Worm (Caenorhabditis elegans) whole organism, young adult: Measurements from ENCODE around the gene C13G3.12.

Source experiments
- C06A6.2 ChIP-seq: fragments of 200-800 bp; sonication (Bioruptor generic); conservative IDR thresholded peaks from 2 replicates; pipeline ENCODE4 v1.3.6; 2022; ENCODE audit warnings: missing genetic modification characterization, missing compliant biosample characterization
- F22D6.2 ChIP-seq: sonication (generic microtip); optimal IDR thresholded peaks from 2 replicates; lab custom pipeline; 2016; ENCODE audit warnings: mild to moderate bottlenecking, missing genetic modification characterization, missing compliant biosample characterization
- F39B2.1 ChIP-seq: fragments of 200-800 bp; sonication (Bioruptor generic); IDR thresholded peaks from 2 replicates; pipeline ENCODE4 v1.3.6; 2022; ENCODE audit warnings: missing genetic modification reagents, missing genetic modification characterization, missing compliant biosample characterization
- T07F8.4 ChIP-seq: sonication (generic microtip); optimal IDR thresholded peaks from 2 replicates; lab custom pipeline; 2016; ENCODE audit warnings: mild to moderate bottlenecking, missing genetic modification characterization, moderate library complexity, missing compliant biosample characterization
- Y53F4B.3 ChIP-seq: fragments of 200-800 bp; sonication (Bioruptor generic); IDR thresholded peaks from 2 replicates; pipeline ENCODE4 v1.3.6; 2022; ENCODE audit warnings: missing genetic modification reagents, missing genetic modification characterization, missing compliant biosample characterization
- Y56A3A.18 ChIP-seq: fragments of 200-800 bp; sonication (Bioruptor generic); IDR thresholded peaks from 2 replicates; pipeline ENCODE4 v1.3.6; 2022; ENCODE audit warnings: missing genetic modification reagents, missing genetic modification characterization, missing compliant biosample characterization
- Y79H2A.3 ChIP-seq: fragments of 200-800 bp; sonication (Bioruptor generic); conservative IDR thresholded peaks from 2 replicates; pipeline ENCODE4 v1.3.6; 2022; ENCODE audit warnings: missing genetic modification reagents, missing genetic modification characterization, missing compliant biosample characterization
- akir-1 ChIP-seq: fragments of 200-800 bp; sonication (Bioruptor generic); optimal IDR thresholded peaks from 2 replicates; lab custom pipeline; 2018; ENCODE audit warnings: mild to moderate bottlenecking, missing genetic modification characterization, moderate library complexity, missing compliant biosample characterization
- atf-7 ChIP-seq: sonication (generic microtip); optimal IDR thresholded peaks from 2 replicates; lab custom pipeline; 2017; ENCODE audit warnings: mild to moderate bottlenecking, missing genetic modification characterization, missing compliant biosample characterization
- ccch-3 ChIP-seq: fragments of 200-800 bp; sonication (Bioruptor generic); optimal IDR thresholded peaks from 2 replicates; lab custom pipeline; 2018; ENCODE audit warnings: mild to moderate bottlenecking, missing genetic modification characterization, missing compliant biosample characterization
- cebp-1 ChIP-seq, 2 experiments: fragments of 200-800 bp in 1 of 2; sonication (Bioruptor generic) in 1 of 2; sonication (generic microtip) in 1 of 2; IDR thresholded peaks in 1 of 2; optimal IDR thresholded peaks in 1 of 2; 2 replicates each; pipeline versions ENCODE4 v1.3.6 to Lab custom; 2017 to 2022; ENCODE audit warnings: missing compliant biosample characterization in 2 of 2, missing genetic modification characterization in 2 of 2, mild to moderate bottlenecking in 1 of 2, missing genetic modification reagents in 1 of 2, moderate library complexity in 1 of 2
- cebp-2 ChIP-seq: fragments of 200-800 bp; sonication (Bioruptor generic); IDR thresholded peaks from 2 replicates; pipeline ENCODE4 v1.3.6; 2022; ENCODE audit warnings: missing genetic modification characterization, missing compliant biosample characterization
- ceh-91 ChIP-seq: fragments of 200-800 bp; sonication (Bioruptor generic); IDR thresholded peaks from 2 replicates; pipeline ENCODE4 v1.3.6; 2022; ENCODE audit warnings: missing genetic modification reagents, missing genetic modification characterization, missing compliant biosample characterization
- chd-7 ChIP-seq: sonication (generic microtip); optimal IDR thresholded peaks from 2 replicates; lab custom pipeline; 2016; ENCODE audit warnings: mild to moderate bottlenecking, missing genetic modification characterization, moderate library complexity, missing compliant biosample characterization
- fkh-3 ChIP-seq: sonication (generic microtip); optimal IDR thresholded peaks from 2 replicates; lab custom pipeline; 2016; ENCODE audit warnings: mild to moderate bottlenecking, missing genetic modification characterization, missing compliant biosample characterization
- him-1 ChIP-seq: sonication (generic microtip); optimal IDR thresholded peaks from 2 replicates; lab custom pipeline; 2016; ENCODE audit warnings: missing genotype, missing genetic modification reagents, missing genetic modification characterization, missing compliant biosample characterization
- hmg-1.2 ChIP-seq: fragments of 200-800 bp; sonication (Bioruptor generic); IDR thresholded peaks from 2 replicates; pipeline ENCODE4 v1.3.6; 2022; ENCODE audit warnings: missing genetic modification reagents, missing genetic modification characterization, missing compliant biosample characterization
- lag-1 ChIP-seq: fragments of 200-800 bp; sonication (Bioruptor generic); IDR thresholded peaks from 2 replicates; pipeline ENCODE4 v1.3.6; 2022; ENCODE audit warnings: missing genetic modification reagents, missing genetic modification characterization, missing compliant biosample characterization
- lin-26 ChIP-seq: fragments of 200-800 bp; sonication (Bioruptor generic); IDR thresholded peaks from 2 replicates; pipeline ENCODE4 v1.3.6; 2022; ENCODE audit warnings: missing genetic modification reagents, missing genetic modification characterization, missing compliant biosample characterization
- lin-35 ChIP-seq, 3 experiments: fragments of 150-350 bp in 2 of 3; sonication (generic microtip) in 1 of 3; optimal IDR thresholded peaks; 2 replicates each; lab custom pipeline; 2014 to 2018; ENCODE audit warnings: missing biosample characterization in 3 of 3, missing genetic modification characterization in 3 of 3, missing genetic modification reagents in 3 of 3
- lin-40 ChIP-seq: sonication (generic microtip); optimal IDR thresholded peaks from 2 replicates; lab custom pipeline; 2016; ENCODE audit warnings: missing genetic modification characterization, mild to moderate bottlenecking, missing compliant biosample characterization, missing genotype, missing genetic modification reagents
- lsl-1 ChIP-seq: fragments of 200-800 bp; sonication (Bioruptor generic); optimal IDR thresholded peaks from 2 replicates; lab custom pipeline; 2018; ENCODE audit warnings: mild to moderate bottlenecking, missing genetic modification characterization, moderate library complexity, missing compliant biosample characterization
- madf-6 ChIP-seq: fragments of 200-800 bp; sonication (Bioruptor generic); IDR thresholded peaks from 2 replicates; pipeline ENCODE4 v1.3.6; 2022; ENCODE audit warnings: missing genetic modification reagents, missing genetic modification characterization, missing compliant biosample characterization
- mxl-1 ChIP-seq: sonication (generic microtip); optimal IDR thresholded peaks from 2 replicates; lab custom pipeline; 2016; ENCODE audit warnings: missing genetic modification characterization, missing compliant biosample characterization
- nfya-2 ChIP-seq: fragments of 200-800 bp; sonication (Bioruptor generic); IDR thresholded peaks from 2 replicates; pipeline ENCODE4 v1.3.6; 2022; ENCODE audit warnings: missing genetic modification reagents, missing genetic modification characterization, missing compliant biosample characterization
- nfyb-1 ChIP-seq: fragments of 200-800 bp; sonication (Bioruptor generic); IDR thresholded peaks from 2 replicates; pipeline ENCODE4 v1.3.6; 2022; ENCODE audit warnings: missing genetic modification reagents, missing genetic modification characterization, missing compliant biosample characterization
- nhr-80 ChIP-seq: sonication (generic microtip); optimal IDR thresholded peaks from 2 replicates; lab custom pipeline; 2016; ENCODE audit warnings: missing genetic modification characterization, missing compliant biosample characterization
- nhr-90 ChIP-seq: sonication (generic microtip); optimal IDR thresholded peaks from 2 replicates; lab custom pipeline; 2016; ENCODE audit warnings: missing genotype, mild to moderate bottlenecking, missing genetic modification characterization, missing compliant biosample characterization
- rec-8 ChIP-seq, 2 experiments: sonication (generic microtip); optimal IDR thresholded peaks; 2 replicates each; lab custom pipeline; 2016; ENCODE audit warnings: mild to moderate bottlenecking in 2 of 2, missing genetic modification characterization in 2 of 2, missing genetic modification reagents in 2 of 2, missing genotype in 2 of 2, missing biosample characterization in 1 of 2, missing compliant biosample characterization in 1 of 2, moderate library complexity in 1 of 2
- rpc-1 ChIP-seq, 2 experiments: fragments of 150-350 bp in 1 of 2; sonication (generic microtip) in 1 of 2; optimal IDR thresholded peaks; 2 replicates each; lab custom pipeline; 2014 to 2018; ENCODE audit warnings: missing biosample characterization in 1 of 2, missing genetic modification characterization in 1 of 2, missing genetic modification reagents in 1 of 2, missing genotype in 1 of 2
- somi-1 ChIP-seq: fragments of 200-800 bp; sonication (Bioruptor generic); optimal IDR thresholded peaks from 2 replicates; lab custom pipeline; 2018; ENCODE audit warnings: mild to moderate bottlenecking, missing genetic modification characterization, missing compliant biosample characterization
- tbx-9 ChIP-seq: sonication (generic microtip); optimal IDR thresholded peaks from 2 replicates; lab custom pipeline; 2016; ENCODE audit warnings: borderline replicate concordance, missing genetic modification characterization, inconsistent platforms, missing compliant biosample characterization
- unc-130 ChIP-seq: sonication (generic microtip); optimal IDR thresholded peaks from 2 replicates; lab custom pipeline; 2016; ENCODE audit warnings: missing genetic modification reagents, missing genetic modification characterization, missing compliant biosample characterization
- unc-62 ChIP-seq: fragments of 150-350 bp; optimal IDR thresholded peaks from 2 replicates; lab custom pipeline; 2014; ENCODE audit warnings: missing biosample characterization, missing genetic modification reagents, missing genetic modification characterization
- zim-3 ChIP-seq: sonication (generic microtip); optimal IDR thresholded peaks from 2 replicates; lab custom pipeline; 2017; ENCODE audit warnings: mild to moderate bottlenecking, missing genetic modification characterization, moderate library complexity, missing compliant biosample characterization
- ztf-22 ChIP-seq: fragments of 200-800 bp; sonication (Bioruptor generic); optimal IDR thresholded peaks from 2 replicates; lab custom pipeline; 2018; ENCODE audit warnings: mild to moderate bottlenecking, missing genetic modification characterization, moderate library complexity, missing compliant biosample characterization
- ztf-6 ChIP-seq: fragments of 200-800 bp; sonication (Bioruptor generic); IDR thresholded peaks from 2 replicates; pipeline ENCODE4 v1.3.6; 2022; ENCODE audit warnings: missing genetic modification reagents, missing genetic modification characterization, missing compliant biosample characterization

C13G3.12 gene

ce11 chrV:11053827-11054226, 31.1 kb upstream of the C13G3.12 start, which contains the start of gene T04C12.7:
Gene T04C12.7 (plus strand): TSS chrV:11054127.
- TF ChIP-seq nhr-80 (tag; lab: Kevin White, UChicago) (no peak), ztf-6 (no peak), lin-26 (GFP tag; lab: Robert Waterston, UW) (no peak), rpc-1 (optimal IDR thresholded peaks at IDR 0.05; lab: Kevin White, UChicago) (no peak), rpc-1 (tag; optimal IDR thresholded peaks at IDR 0.05; lab: Kevin White, UChicago) (no peak), akir-1 (no peak), ccch-3 (GFP tag; lab: Kevin White, UChicago) (no peak), mxl-1 (tag; lab: Kevin White, UChicago) (no peak), lin-35 (GFP tag; optimal IDR thresholded peaks at IDR 0.05; lab: Kevin White, UChicago) (no peak), nhr-90 (tag; lab: Kevin White, UChicago) (no peak), tbx-9 (tag; lab: Kevin White, UChicago) (no peak), nfyb-1 (no peak), F39B2.1 (GFP tag; lab: Robert Waterston, UW) (no peak), chd-7 (tag; lab: Kevin White, UChicago) (no peak), somi-1 (no peak)
- TF ChIP-seq, all 124 proteins: peak for 0

ce11 chrV:11051921-11052320, 29.2 kb upstream of the C13G3.12 start, which contains the start of gene T04C12.33:
Gene T04C12.33 (plus strand): TSS chrV:11052221.
- TF ChIP-seq lin-40 (tag; lab: Kevin White, UChicago) (no peak), Y56A3A.18 (GFP tag; lab: Robert Waterston, UW) (no peak), T07F8.4 (no peak), nfya-2 (GFP tag; lab: Robert Waterston, UW) (no peak), hmg-1.2 (GFP tag; lab: Robert Waterston, UW) (no peak), ztf-6 (no peak), Y79H2A.3 (GFP tag; lab: Robert Waterston, UW) (no peak), mxl-1 (tag; lab: Kevin White, UChicago) (no peak)

ce11 chrV:11048678-11049077, 26.0 kb upstream of the C13G3.12 start, which contains the start of gene srh-74:
Gene srh-74 (minus strand): TSS chrV:11048778.
- no peak for TF ChIP-seq cebp-2 (GFP tag; lab: Robert Waterston, UW)
- no peak for TF ChIP-seq chd-7 (tag; lab: Kevin White, UChicago)
- no peak for TF ChIP-seq fkh-3 (tag; lab: Kevin White, UChicago)
- no peak for TF ChIP-seq rec-8 (tag; optimal IDR thresholded peaks at IDR 0.05; lab: Kevin White, UChicago)
- no peak for TF ChIP-seq Y53F4B.3 (GFP tag; lab: Robert Waterston, UW)
- no peak for TF ChIP-seq zim-3 (tag; lab: Kevin White, UChicago)
- no peak for TF ChIP-seq lsl-1 (GFP tag; lab: Kevin White, UChicago)
- no peak for TF ChIP-seq madf-6 (GFP tag; lab: Robert Waterston, UW)
- no peak for TF ChIP-seq him-1
- no peak for TF ChIP-seq ceh-91 (GFP tag; lab: Robert Waterston, UW)
- no peak for TF ChIP-seq F22D6.2 (tag; lab: Kevin White, UChicago)
- no peak for TF ChIP-seq ztf-22 (GFP tag; lab: Kevin White, UChicago)
- TF ChIP-seq C06A6.2 (GFP tag; lab: Robert Waterston, UW): no peak
- no peak for TF ChIP-seq unc-130 (GFP tag; lab: Kevin White, UChicago)
- TF ChIP-seq nhr-80 (tag; lab: Kevin White, UChicago): no peak
- no peak for TF ChIP-seq Y79H2A.3 (GFP tag; lab: Robert Waterston, UW)
- TF ChIP-seq unc-62 (GFP tag; lab: Kevin White, UChicago): no peak
- TF ChIP-seq cebp-1 (GFP tag; IDR thresholded peaks at IDR 0.05; lab: Robert Waterston, UW): no peak
- no peak for TF ChIP-seq cebp-1 (tag; optimal IDR thresholded peaks at IDR 0.05; lab: Kevin White, UChicago)
- no peak for TF ChIP-seq lag-1 (GFP tag; lab: Robert Waterston, UW)
- TF ChIP-seq atf-7 (tag; lab: Kevin White, UChicago): no peak
- TF ChIP-seq, all 124 proteins: peak for 0
